Fruit fly (Drosophila melanogaster) whole organism, prepupa: ENCODE results near the gene Hat1.

ENCODE experiments used
- CG15336 ChIP-seq: fragments of 200-800 bp; sonication (Bioruptor generic); IDR thresholded peaks from 2 replicates; pipeline ENCODE4 v1.3.6; 2022; ENCODE audit warnings: missing biosample characterization, missing genetic modification characterization
- CG1621 ChIP-seq: fragments of 200-800 bp; sonication (Bioruptor generic); optimal IDR thresholded peaks from 3 replicates; lab custom pipeline; 2018; ENCODE audit warnings: missing biosample characterization, mild to moderate bottlenecking, missing genetic modification characterization
- CG3919 ChIP-seq: fragments of 200-800 bp; sonication (Bioruptor generic); optimal IDR thresholded peaks from 3 replicates; lab custom pipeline; 2016; ENCODE audit warnings: missing biosample characterization, missing genetic modification characterization
- CG4318 ChIP-seq: fragments of 200-800 bp; sonication (Bioruptor generic); optimal IDR thresholded peaks from 3 replicates; lab custom pipeline; 2017; ENCODE audit warnings: missing biosample characterization, mild to moderate bottlenecking, missing genetic modification characterization
- CG6276 ChIP-seq: fragments of 200-800 bp; sonication (Bioruptor generic); optimal IDR thresholded peaks from 2 replicates; lab custom pipeline; 2017; ENCODE audit warnings: missing biosample characterization, mild to moderate bottlenecking, missing genetic modification characterization
- Eip75B ChIP-seq: fragments of 200-800 bp; sonication (Bioruptor generic); optimal IDR thresholded peaks from 3 replicates; lab custom pipeline; 2016; ENCODE audit warnings: missing biosample characterization, missing genetic modification characterization
- Ets21C ChIP-seq: fragments of 200-800 bp; sonication (Bioruptor generic); optimal IDR thresholded peaks from 3 replicates; lab custom pipeline; 2016; ENCODE audit warnings: missing biosample characterization, missing genetic modification characterization
- Hr39 ChIP-seq: fragments of 200-800 bp; sonication (Bioruptor generic); optimal IDR thresholded peaks from 2 replicates; lab custom pipeline; 2016; ENCODE audit warnings: missing biosample characterization, missing genetic modification characterization
- Met ChIP-seq: fragments of 200-800 bp; sonication (Bioruptor generic); optimal IDR thresholded peaks from 3 replicates; lab custom pipeline; 2016; ENCODE audit warnings: missing biosample characterization, missing genetic modification characterization
- cyc ChIP-seq: fragments of 200-800 bp; sonication (Bioruptor generic); optimal IDR thresholded peaks from 3 replicates; lab custom pipeline; 2016; ENCODE audit warnings: missing biosample characterization, missing genetic modification characterization
- ss ChIP-seq, 2 experiments: fragments of 200-800 bp; sonication (Bioruptor generic); optimal IDR thresholded peaks; 2 replicates in 1 of 2; 3 replicates in 1 of 2; lab custom pipeline; 2017 to 2018; ENCODE audit warnings: mild to moderate bottlenecking in 2 of 2, missing biosample characterization in 2 of 2, missing genetic modification characterization in 2 of 2, moderate library complexity in 1 of 2

- TF ChIP-seq CG1621 (tag; lab: Kevin White, UChicago) (no peak), CG4318 (GFP tag; lab: Kevin White, UChicago) (no peak), cyc (GFP tag; lab: Kevin White, UChicago) (no peak), CG6276 (no peak), CG3919 (no peak), CG15336 (GFP tag; lab: Robert Waterston, UW) (no peak), ss (GFP tag; optimal IDR thresholded peaks at IDR 0.05; lab: Kevin White, UChicago) (no peak), Met (GFP tag; lab: Kevin White, UChicago) (no peak), Hr39 (GFP tag; lab: Kevin White, UChicago) (no peak), Eip75B (no peak), Ets21C (GFP tag; lab: Kevin White, UChicago) (no peak)
Observed at dm6 chr3R:5760980-5761379, 28.2 kb downstream of the Hat1 start.
